Fruit fly (Drosophila melanogaster): ENCODE data around the gene Chchd3.

DNA sequence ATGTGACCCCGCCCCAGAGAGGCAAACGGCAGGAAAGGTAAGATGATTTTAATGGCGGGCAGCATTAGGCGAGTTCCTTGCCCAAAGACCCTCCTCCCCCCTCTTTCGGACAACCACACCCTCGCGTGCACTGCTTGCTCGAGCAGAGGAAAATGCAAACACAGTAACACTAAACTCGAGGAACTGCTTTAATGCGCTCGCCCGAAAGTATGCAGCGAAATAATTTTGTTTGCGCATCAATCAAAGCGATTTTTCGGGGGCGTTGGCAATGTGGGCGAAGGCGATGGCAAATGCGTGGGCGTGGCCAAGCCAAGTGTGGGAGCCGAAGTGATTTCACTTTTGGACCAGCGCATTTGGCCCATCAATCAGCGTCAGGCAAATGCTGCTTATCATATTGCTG lies 32.7 kb upstream of the Chchd3 start:
- no peak for TF ChIP-seq Dll (optimal IDR thresholded peaks at IDR 0.05)
- no peak for TF ChIP-seq psq (optimal IDR thresholded peaks at IDR 0.05)
- no peak for TF ChIP-seq CG8478 (optimal IDR thresholded peaks at IDR 0.05)
- no peak for TF ChIP-seq pan (optimal IDR thresholded peaks at IDR 0.05)
- TF ChIP-seq usp (GFP tag; optimal IDR thresholded peaks at IDR 0.05) = no peak
- no peak for TF ChIP-seq EcR (GFP tag; optimal IDR thresholded peaks at IDR 0.05)

All from whole organism.